Worm (Caenorhabditis elegans) whole organism, midembryonic: ENCODE data around the gene ZK899.3.
"Not testable (repeated sequence)": the region's sequence is repeated elsewhere in the genome, so short reads cannot be mapped to it uniquely, and the experiment has no call there.

Experiments used
- T22C8.4 ChIP-seq: fragments of 200-800 bp; sonication (Bioruptor generic); IDR thresholded peaks from 2 replicates; pipeline ENCODE4 v1.3.6; 2022; ENCODE audit warnings: missing genetic modification characterization, missing compliant biosample characterization
- cog-1 ChIP-seq: sonication (generic microtip); optimal IDR thresholded peaks from 2 replicates; lab custom pipeline; 2016; ENCODE audit warnings: missing genetic modification characterization, missing compliant biosample characterization
- flt-1 ChIP-seq: fragments of 200-800 bp; sonication (Bioruptor generic); IDR thresholded peaks from 2 replicates; pipeline ENCODE4 v1.3.6; 2022; ENCODE audit warnings: missing genetic modification characterization, missing compliant biosample characterization
- klf-2 ChIP-seq: fragments of 200-800 bp; sonication (Bioruptor generic); conservative IDR thresholded peaks from 2 replicates; pipeline ENCODE4 v1.3.6; 2022; ENCODE audit warnings: missing genetic modification reagents, missing genetic modification characterization, missing compliant biosample characterization
- med-1 ChIP-seq: sonication (generic microtip); optimal IDR thresholded peaks from 2 replicates; lab custom pipeline; 2017; ENCODE audit warnings: missing genetic modification characterization, mild to moderate bottlenecking, missing compliant biosample characterization, antibody characterized with exemption, missing genetic modification reagents; ENCODE audit not compliant: insufficient read depth
- ref-1 ChIP-seq: fragments of 200-800 bp; sonication (Bioruptor generic); conservative IDR thresholded peaks from 2 replicates; pipeline ENCODE4 v1.3.6; 2022; ENCODE audit warnings: missing genetic modification reagents, missing genetic modification characterization, missing compliant biosample characterization
- tab-1 ChIP-seq: fragments of 200-800 bp; sonication (Bioruptor generic); IDR thresholded peaks from 2 replicates; pipeline ENCODE4 v1.3.6; 2022; ENCODE audit warnings: missing genetic modification characterization, missing compliant biosample characterization
- ztf-23 ChIP-seq: fragments of 200-800 bp; sonication (Bioruptor generic); IDR thresholded peaks from 2 replicates; pipeline ENCODE4 v1.3.6; 2022; ENCODE audit warnings: missing genetic modification reagents, missing genetic modification characterization, missing compliant biosample characterization
- ztf-29 ChIP-seq: fragments of 200-800 bp; sonication (Bioruptor generic); IDR thresholded peaks from 2 replicates; pipeline ENCODE4 v1.3.6; 2022; ENCODE audit warnings: missing genetic modification reagents, missing genetic modification characterization, missing compliant biosample characterization

ZK899.3 gene

DNA sequence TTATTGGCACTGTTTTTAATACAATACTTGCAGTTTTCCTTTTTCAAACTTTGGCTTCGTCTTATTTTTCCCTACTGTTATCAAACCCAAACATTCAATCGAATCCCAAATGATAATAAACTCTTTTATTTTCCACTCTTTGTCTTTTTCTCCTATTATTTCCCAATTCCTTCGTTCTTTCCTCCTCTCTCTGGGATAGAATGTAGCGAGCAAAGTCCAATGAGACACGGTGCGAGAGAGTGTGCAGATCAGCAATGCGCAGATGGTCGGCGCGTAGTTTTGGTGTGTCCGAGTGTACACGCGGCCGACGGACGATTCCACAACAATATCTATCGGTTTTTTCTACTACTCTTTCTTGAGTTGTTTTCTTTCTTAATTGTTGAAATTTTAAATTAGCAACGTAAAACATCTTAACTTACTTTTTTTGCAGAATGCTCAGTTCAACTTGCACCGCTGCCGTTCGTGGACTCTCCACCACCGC, 21.9 kb upstream of the ZK899.3 start, which contains the start of gene B0272.3:
Gene B0272.3 (plus strand): TSS at position 431 of the 481 bp plus-strand sequence.
- TF ChIP-seq T22C8.4 (no peak), klf-2 (no peak), ztf-29 (no peak), flt-1 (GFP tag; lab: Robert Waterston, UW) (no peak), cog-1 (tag; lab: Kevin White, UChicago) (peak; percentile 17), med-1 (GFP tag; lab: Kevin White, UChicago) (no peak)

DNA sequence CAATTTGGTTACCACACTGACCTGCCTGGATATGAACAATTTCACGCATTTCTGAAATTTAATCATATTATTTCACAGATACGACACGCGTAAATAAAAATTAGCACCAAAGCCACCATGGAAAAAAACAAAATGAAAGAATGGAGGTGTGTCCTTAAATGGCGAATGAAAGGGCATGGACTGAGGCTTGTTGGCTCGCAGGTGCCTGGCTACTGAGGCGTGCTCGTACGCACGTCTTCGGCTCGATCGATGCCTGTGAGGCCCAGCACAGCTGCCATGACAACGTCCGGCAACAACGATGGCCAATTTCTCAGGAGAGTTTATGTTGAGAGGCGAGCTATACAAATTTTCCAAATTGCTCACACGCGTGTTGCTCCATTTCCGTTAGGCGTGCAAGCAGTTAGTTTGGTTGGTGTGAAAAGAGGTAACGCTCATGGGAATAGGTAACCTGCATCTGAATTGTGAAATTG, 16.1 kb upstream of the ZK899.3 start, which contains the start of gene tbb-4:
Gene tbb-4 (minus strand): TSS at position 51 of the 470 bp plus-strand sequence.
- no peak for TF ChIP-seq flt-1 (GFP tag; lab: Robert Waterston, UW)
- TF ChIP-seq cog-1 (tag; lab: Kevin White, UChicago): no peak
- no peak for TF ChIP-seq ztf-23 (GFP tag; lab: Robert Waterston, UW)
- TF ChIP-seq tab-1: no peak
- no peak for TF ChIP-seq ref-1
- no peak for TF ChIP-seq med-1 (GFP tag; lab: Kevin White, UChicago)
- TF ChIP-seq ztf-29: no peak

- TF ChIP-seq cog-1 (tag; lab: Kevin White, UChicago) (peak; percentile 32), T22C8.4 (no peak)
Observed at ce11 chrX:9441512-9441911, 11.4 kb upstream of the ZK899.3 start, which contains the start of gene memb-1. Gene memb-1 (minus strand): TSS chrX:9441571.

ce11 chrX:9443871-9444270, 9.1 kb upstream of the ZK899.3 start:
- no peak for TF ChIP-seq med-1 (GFP tag; lab: Kevin White, UChicago)
- no peak for TF ChIP-seq T22C8.4
- TF ChIP-seq cog-1 (tag; lab: Kevin White, UChicago): no peak
- TF ChIP-seq tab-1: no peak
- TF ChIP-seq klf-2: no peak
- no peak for TF ChIP-seq ztf-23 (GFP tag; lab: Robert Waterston, UW)
- TF ChIP-seq flt-1 (GFP tag; lab: Robert Waterston, UW): no peak
- no peak for TF ChIP-seq ztf-29
- no peak for TF ChIP-seq ref-1

DNA sequence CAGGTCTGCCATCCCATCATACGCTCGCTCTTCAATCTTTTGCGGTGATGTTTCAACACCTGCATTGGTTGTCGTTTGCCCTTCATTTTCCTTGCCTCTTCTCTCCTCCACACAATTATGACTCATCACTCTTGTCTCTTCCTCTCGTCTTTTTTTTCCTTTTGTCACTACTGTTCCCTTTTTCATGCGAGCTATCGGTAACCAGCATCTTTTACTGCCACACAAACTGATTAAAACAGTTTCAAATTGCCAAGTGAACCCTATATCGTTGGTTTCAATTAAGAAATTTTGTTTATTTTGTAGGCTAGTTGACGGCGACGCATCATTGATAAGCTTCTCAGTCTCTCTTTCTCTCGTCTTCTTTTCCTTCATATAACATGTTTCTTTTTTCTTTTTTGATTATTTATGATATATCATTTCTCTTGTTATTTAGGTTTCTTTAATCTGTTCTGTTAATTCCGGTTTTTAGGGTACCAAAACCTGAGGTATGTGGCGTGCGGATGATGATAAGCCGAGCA, 6.7 kb upstream of the ZK899.3 start, which contains the start of gene ZK899.1:
Gene ZK899.1 (plus strand): TSS at position 468 of the 518 bp plus-strand sequence.
- TF ChIP-seq flt-1 (GFP tag; lab: Robert Waterston, UW) (no peak), T22C8.4 (no peak), ztf-23 (GFP tag; lab: Robert Waterston, UW) (no peak), klf-2 (no peak), ztf-29 (no peak), tab-1 (no peak), cog-1 (tag; lab: Kevin White, UChicago) (no peak), ref-1 (no peak), med-1 (GFP tag; lab: Kevin White, UChicago) (no peak)

DNA sequence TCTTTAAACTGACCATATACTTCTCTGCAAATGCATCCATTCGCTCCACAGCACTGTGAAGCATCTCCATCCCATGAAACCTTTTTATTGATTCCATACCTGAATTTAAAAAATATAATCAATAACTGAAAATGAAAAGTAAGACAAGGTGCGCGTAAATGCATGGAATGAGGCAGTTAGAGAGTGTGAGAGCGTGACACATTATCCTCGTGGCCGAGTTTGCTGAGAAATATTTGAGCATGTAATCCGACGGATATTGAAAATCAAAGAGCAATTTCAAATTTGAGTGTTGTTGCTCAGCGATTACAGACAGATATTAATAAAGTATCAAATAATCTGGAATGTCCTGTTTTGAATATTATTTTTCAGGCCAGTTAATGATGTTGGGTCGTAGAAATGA, 3.6 kb upstream of the ZK899.3 start, which contains the start of gene ZK899.7:
Gene ZK899.7 (minus strand): TSS at position 101 of the 400 bp plus-strand sequence.
- TF ChIP-seq ztf-29: no peak
- TF ChIP-seq ztf-23 (GFP tag; lab: Robert Waterston, UW): no peak
- no peak for TF ChIP-seq T22C8.4
- TF ChIP-seq tab-1: no peak
- no peak for TF ChIP-seq cog-1 (tag; lab: Kevin White, UChicago)
- TF ChIP-seq klf-2: no peak
- TF ChIP-seq med-1 (GFP tag; lab: Kevin White, UChicago): no peak
- TF ChIP-seq ref-1: no peak
- no peak for TF ChIP-seq flt-1 (GFP tag; lab: Robert Waterston, UW)

DNA sequence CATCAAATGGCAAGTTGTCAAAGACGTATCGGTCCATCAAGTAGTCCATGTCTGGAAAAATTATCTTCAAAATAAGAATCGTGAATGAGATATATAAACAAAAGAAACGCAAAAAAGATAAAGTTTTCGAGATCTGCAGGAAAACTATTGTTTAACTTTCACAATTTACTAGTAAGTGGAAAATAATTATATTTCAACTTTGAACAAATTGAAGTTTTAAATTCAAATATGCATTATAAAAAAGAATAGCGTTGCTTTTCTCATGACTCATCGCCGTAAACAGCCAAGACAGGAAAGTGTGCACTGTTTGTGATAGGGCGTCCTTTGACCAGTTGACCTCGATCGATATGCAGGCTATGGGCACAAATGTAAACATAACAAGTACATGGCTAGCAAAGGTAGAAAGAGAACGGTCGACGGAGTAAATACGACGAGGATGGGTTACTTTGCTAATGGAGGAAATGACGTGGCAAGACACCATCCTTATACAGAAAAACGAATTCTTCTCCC, 949 bp upstream of the ZK899.3 start, which contains the start of gene ZK899.2:
Gene ZK899.2 (minus strand): TSS at position 51 of the 510 bp plus-strand sequence.
- TF ChIP-seq tab-1 (no peak), ref-1 (no peak), klf-2 (no peak), ztf-29 (no peak), ztf-23 (GFP tag; lab: Robert Waterston, UW) (no peak), cog-1 (tag; lab: Kevin White, UChicago) (no peak), T22C8.4 (no peak)

- TF ChIP-seq tab-1 (no peak), ref-1 (no peak), med-1 (GFP tag; lab: Kevin White, UChicago) (no peak), T22C8.4 (no peak), flt-1 (GFP tag; lab: Robert Waterston, UW) (no peak), klf-2 (no peak), ztf-23 (GFP tag; lab: Robert Waterston, UW) (no peak), cog-1 (tag; lab: Kevin White, UChicago) (no peak), ztf-29 (no peak)
Observed at ce11 chrX:9456579-9456978, 3.6 kb downstream of the ZK899.3 start.

DNA sequence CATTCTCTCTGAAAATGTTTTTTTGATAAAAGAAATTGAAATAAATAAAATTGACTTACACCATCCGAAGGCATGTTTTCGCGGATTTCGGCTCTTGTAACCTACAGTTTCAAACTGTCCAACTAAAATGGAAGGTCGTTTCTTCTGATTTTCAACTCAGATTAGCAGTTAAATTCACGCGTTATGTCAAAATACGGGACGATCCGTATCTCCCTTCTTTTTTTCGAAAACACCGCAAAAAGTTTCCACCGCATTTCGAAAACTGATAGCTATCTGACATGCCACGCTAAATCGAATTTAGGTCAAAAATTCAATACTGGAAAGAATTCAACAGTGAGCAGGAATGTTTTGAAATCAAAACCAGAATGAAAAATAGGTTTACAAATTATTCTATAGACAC, 5.2 kb downstream of the ZK899.3 start, which contains the start of gene tba-8:
Gene tba-8 (minus strand): TSS at position 207 of the 400 bp plus-strand sequence.
- TF ChIP-seq med-1 (GFP tag; lab: Kevin White, UChicago): no peak
- TF ChIP-seq flt-1 (GFP tag; lab: Robert Waterston, UW): no peak
- no peak for TF ChIP-seq cog-1 (tag; lab: Kevin White, UChicago)
- no peak for TF ChIP-seq T22C8.4
- TF ChIP-seq ztf-23 (GFP tag; lab: Robert Waterston, UW): no peak
- no peak for TF ChIP-seq ztf-29
- TF ChIP-seq tab-1: no peak
- TF ChIP-seq ref-1: no peak
- no peak for TF ChIP-seq klf-2

ce11 chrX:9460834-9461233, 7.9 kb downstream of the ZK899.3 start, which contains the start of gene ZK899.5:
Gene ZK899.5 (minus strand): TSS chrX:9460934.
- not testable (repeated sequence) for TF ChIP-seq tab-1; med-1 (GFP tag; lab: Kevin White, UChicago); cog-1 (tag; lab: Kevin White, UChicago)
